Worm (Caenorhabditis elegans): ENCODE measurements around the gene pitp-1.

DNA sequence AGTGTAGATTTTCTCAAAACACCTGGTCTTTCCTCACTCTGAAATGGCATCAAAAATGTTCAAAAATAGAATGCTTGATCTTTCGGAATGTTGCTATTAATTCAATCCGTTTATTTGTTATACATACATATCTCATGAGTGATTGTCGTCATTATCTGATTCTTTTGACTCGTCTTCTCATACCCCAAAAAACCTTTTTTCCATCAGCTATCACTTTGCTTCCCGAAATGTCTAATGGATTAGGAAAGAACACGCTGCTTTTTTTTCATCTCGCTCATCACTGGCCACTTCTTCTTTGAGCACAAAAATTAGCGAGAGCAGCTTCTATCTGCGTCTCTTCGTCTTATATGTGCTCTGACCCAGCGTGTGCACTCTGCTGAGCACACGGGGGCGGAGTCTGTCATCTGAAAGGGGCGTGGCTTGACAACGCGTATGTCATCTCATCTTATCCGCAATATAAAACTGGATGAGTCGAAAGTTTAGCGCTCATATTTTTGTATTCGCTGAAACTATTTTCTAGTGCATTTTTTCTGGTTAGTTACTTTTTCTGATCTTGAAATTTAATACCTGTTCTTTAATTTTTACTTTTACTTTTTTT, 35.3 kb upstream of the pitp-1 start:
- TF ChIP-seq C17E4.6 (GFP tag; IDR thresholded peaks at IDR 0.05) (no peak), gei-17 (GFP tag; optimal IDR thresholded peaks at IDR 0.05) (no peak), Y67H2A.10 (GFP tag; conservative IDR thresholded peaks at IDR 0.05) (no peak), madf-6 (GFP tag; IDR thresholded peaks at IDR 0.05) (no peak), Y53F4B.3 (GFP tag; IDR thresholded peaks at IDR 0.05) (no peak), Y56A3A.18 (GFP tag; IDR thresholded peaks at IDR 0.05) (no peak), B0261.1 (tag; optimal IDR thresholded peaks at IDR 0.05) (no peak), unc-62 (GFP tag; optimal IDR thresholded peaks at IDR 0.05) (no peak), ama-1 (optimal IDR thresholded peaks at IDR 0.05) (no peak), ama-1 (GFP tag; optimal IDR thresholded peaks at IDR 0.05) (no peak)
